Worm (Caenorhabditis elegans) whole organism, young adult: ENCODE data around the gene btbd-10.

Experiments
- B0035.1 ChIP-seq: sonication (generic microtip); optimal IDR thresholded peaks from 2 replicates; lab custom pipeline; 2016; ENCODE audit warnings: missing genetic modification characterization, mild to moderate bottlenecking, missing compliant biosample characterization, missing genotype, missing genetic modification reagents
- B0261.1 ChIP-seq: sonication (generic microtip); optimal IDR thresholded peaks from 2 replicates; lab custom pipeline; 2016; ENCODE audit warnings: mild to moderate bottlenecking, missing genetic modification characterization, moderate library complexity, missing compliant biosample characterization
- D2030.7 ChIP-seq: fragments of 200-800 bp; sonication (Bioruptor generic); IDR thresholded peaks from 2 replicates; pipeline ENCODE4 v1.3.6; 2022; ENCODE audit warnings: missing genetic modification reagents, missing genetic modification characterization, missing compliant biosample characterization
- F33H1.4 ChIP-seq: fragments of 200-800 bp; sonication (Bioruptor generic); IDR thresholded peaks from 2 replicates; pipeline ENCODE4 v1.3.6; 2022; ENCODE audit warnings: missing genetic modification reagents, missing genetic modification characterization, missing compliant biosample characterization
- F37B4.10 ChIP-seq: fragments of 200-800 bp; sonication (Bioruptor generic); IDR thresholded peaks from 2 replicates; pipeline ENCODE4 v1.3.6; 2022; ENCODE audit warnings: missing genetic modification characterization, missing compliant biosample characterization
- F49E8.2 ChIP-seq: sonication (generic microtip); optimal IDR thresholded peaks from 3 replicates; lab custom pipeline; 2017; ENCODE audit warnings: missing genetic modification characterization, mild to moderate bottlenecking, missing compliant biosample characterization, antibody characterized with exemption, moderate library complexity; ENCODE audit not compliant: insufficient read depth
- F55B11.4 ChIP-seq: sonication (generic microtip); optimal IDR thresholded peaks from 2 replicates; lab custom pipeline; 2016; ENCODE audit warnings: missing compliant biosample characterization, missing genetic modification characterization, borderline replicate concordance; ENCODE audit not compliant: insufficient read depth
- K11D2.4 ChIP-seq: fragments of 200-800 bp; sonication (Bioruptor generic); IDR thresholded peaks from 2 replicates; pipeline ENCODE4 v1.3.6; 2022; ENCODE audit warnings: missing genetic modification reagents, missing genetic modification characterization, missing compliant biosample characterization
- T07F8.4 ChIP-seq: sonication (generic microtip); optimal IDR thresholded peaks from 2 replicates; lab custom pipeline; 2016; ENCODE audit warnings: mild to moderate bottlenecking, missing genetic modification characterization, moderate library complexity, missing compliant biosample characterization
- Y95B8A.8 ChIP-seq: fragments of 200-800 bp; sonication (Bioruptor generic); IDR thresholded peaks from 2 replicates; pipeline ENCODE4 v1.3.6; 2022; ENCODE audit warnings: missing genetic modification reagents, missing genetic modification characterization, missing compliant biosample characterization
- attf-5 ChIP-seq: fragments of 200-800 bp; sonication (Bioruptor generic); optimal IDR thresholded peaks from 2 replicates; lab custom pipeline; 2018; ENCODE audit warnings: mild to moderate bottlenecking, missing genetic modification characterization, missing compliant biosample characterization
- cebp-1 ChIP-seq, 2 experiments: fragments of 200-800 bp in 1 of 2; sonication (Bioruptor generic) in 1 of 2; sonication (generic microtip) in 1 of 2; IDR thresholded peaks in 1 of 2; optimal IDR thresholded peaks in 1 of 2; 2 replicates each; pipeline versions ENCODE4 v1.3.6 to Lab custom; 2017 to 2022; ENCODE audit warnings: missing compliant biosample characterization in 2 of 2, missing genetic modification characterization in 2 of 2, mild to moderate bottlenecking in 1 of 2, missing genetic modification reagents in 1 of 2, moderate library complexity in 1 of 2
- cebp-2 ChIP-seq: fragments of 200-800 bp; sonication (Bioruptor generic); IDR thresholded peaks from 2 replicates; pipeline ENCODE4 v1.3.6; 2022; ENCODE audit warnings: missing genetic modification characterization, missing compliant biosample characterization
- ceh-100 ChIP-seq: fragments of 200-800 bp; sonication (Bioruptor generic); IDR thresholded peaks from 2 replicates; pipeline ENCODE4 v1.3.6; 2022; ENCODE audit warnings: missing genetic modification reagents, missing genetic modification characterization, missing compliant biosample characterization
- ceh-91 ChIP-seq: fragments of 200-800 bp; sonication (Bioruptor generic); IDR thresholded peaks from 2 replicates; pipeline ENCODE4 v1.3.6; 2022; ENCODE audit warnings: missing genetic modification reagents, missing genetic modification characterization, missing compliant biosample characterization
- dpl-1 ChIP-seq: fragments of 150-350 bp; optimal IDR thresholded peaks from 2 replicates; lab custom pipeline; 2014; ENCODE audit warnings: missing biosample characterization, missing genetic modification reagents, missing genetic modification characterization
- efl-1 ChIP-seq: fragments of 150-350 bp; optimal IDR thresholded peaks from 2 replicates; lab custom pipeline; 2014; ENCODE audit warnings: missing biosample characterization, missing genetic modification reagents, missing genetic modification characterization
- him-1 ChIP-seq: sonication (generic microtip); optimal IDR thresholded peaks from 2 replicates; lab custom pipeline; 2016; ENCODE audit warnings: missing genotype, missing genetic modification reagents, missing genetic modification characterization, missing compliant biosample characterization
- hlh-26 ChIP-seq: fragments of 200-800 bp; sonication (Bioruptor generic); conservative IDR thresholded peaks from 2 replicates; pipeline ENCODE4 v1.3.6; 2022; ENCODE audit warnings: missing genetic modification reagents, missing genetic modification characterization, missing compliant biosample characterization
- hmg-20 ChIP-seq: fragments of 200-800 bp; sonication (Bioruptor generic); IDR thresholded peaks from 2 replicates; pipeline ENCODE4 v1.3.6; 2022; ENCODE audit warnings: missing genetic modification reagents, missing genetic modification characterization, missing compliant biosample characterization
- hsf-1 ChIP-seq: fragments of 200-800 bp; sonication (Bioruptor generic); IDR thresholded peaks from 2 replicates; pipeline ENCODE4 v1.3.6; 2022; ENCODE audit warnings: missing genetic modification reagents, missing genetic modification characterization, missing compliant biosample characterization
- let-526 ChIP-seq: fragments of 200-800 bp; sonication (Bioruptor generic); IDR thresholded peaks from 2 replicates; pipeline ENCODE4 v1.3.6; 2022; ENCODE audit warnings: missing genetic modification reagents, missing genetic modification characterization, missing compliant biosample characterization
- let-607 ChIP-seq, 2 experiments: fragments of 200-800 bp in 1 of 2; sonication (Bioruptor generic) in 1 of 2; sonication (generic microtip) in 1 of 2; optimal IDR thresholded peaks; 2 replicates each; lab custom pipeline; 2016 to 2018; ENCODE audit warnings: mild to moderate bottlenecking in 2 of 2, missing compliant biosample characterization in 2 of 2, missing genetic modification characterization in 2 of 2, moderate library complexity in 2 of 2, missing genotype in 1 of 2
- lin-26 ChIP-seq: fragments of 200-800 bp; sonication (Bioruptor generic); IDR thresholded peaks from 2 replicates; pipeline ENCODE4 v1.3.6; 2022; ENCODE audit warnings: missing genetic modification reagents, missing genetic modification characterization, missing compliant biosample characterization
- lin-54 ChIP-seq: fragments of 200-800 bp; sonication (Bioruptor generic); optimal IDR thresholded peaks from 2 replicates; lab custom pipeline; 2018; ENCODE audit warnings: mild to moderate bottlenecking, missing genetic modification characterization, missing compliant biosample characterization
- lsl-1 ChIP-seq: fragments of 200-800 bp; sonication (Bioruptor generic); optimal IDR thresholded peaks from 2 replicates; lab custom pipeline; 2018; ENCODE audit warnings: mild to moderate bottlenecking, missing genetic modification characterization, moderate library complexity, missing compliant biosample characterization
- madf-10 ChIP-seq: sonication (generic microtip); optimal IDR thresholded peaks from 2 replicates; lab custom pipeline; 2016; ENCODE audit warnings: mild to moderate bottlenecking, missing genetic modification characterization, missing compliant biosample characterization
- madf-6 ChIP-seq: fragments of 200-800 bp; sonication (Bioruptor generic); IDR thresholded peaks from 2 replicates; pipeline ENCODE4 v1.3.6; 2022; ENCODE audit warnings: missing genetic modification reagents, missing genetic modification characterization, missing compliant biosample characterization
- madf-8 ChIP-seq: fragments of 200-800 bp; sonication (Bioruptor generic); conservative IDR thresholded peaks from 2 replicates; pipeline ENCODE4 v1.3.6; 2022; ENCODE audit warnings: missing genetic modification reagents, missing genetic modification characterization, missing compliant biosample characterization
- mcd-1 ChIP-seq: fragments of 200-800 bp; sonication (Bioruptor generic); IDR thresholded peaks from 2 replicates; pipeline ENCODE4 v1.3.6; 2022; ENCODE audit warnings: missing genetic modification reagents, missing genetic modification characterization, missing compliant biosample characterization
- mel-28 ChIP-seq: sonication (generic microtip); optimal IDR thresholded peaks from 2 replicates; lab custom pipeline; 2016; ENCODE audit warnings: borderline replicate concordance, mild to moderate bottlenecking, missing genetic modification characterization, missing compliant biosample characterization
- rcor-1 ChIP-seq: fragments of 200-800 bp; sonication (Bioruptor generic); IDR thresholded peaks from 2 replicates; pipeline ENCODE4 v1.3.6; 2022; ENCODE audit warnings: missing genetic modification reagents, missing genetic modification characterization, missing compliant biosample characterization
- snpc-1.3 ChIP-seq: sonication (generic microtip); optimal IDR thresholded peaks from 2 replicates; lab custom pipeline; 2017; ENCODE audit warnings: missing genetic modification characterization, mild to moderate bottlenecking, missing compliant biosample characterization, antibody characterized with exemption, moderate library complexity, missing genotype, missing genetic modification reagents; ENCODE audit not compliant: insufficient read depth
- tbp1 ChIP-seq: fragments of 200-800 bp; sonication (Bioruptor generic); optimal IDR thresholded peaks from 2 replicates; lab custom pipeline; 2018; ENCODE audit warnings: mild to moderate bottlenecking, missing genetic modification characterization, missing compliant biosample characterization
- tlf-1 ChIP-seq: fragments of 200-800 bp; sonication (Bioruptor generic); optimal IDR thresholded peaks from 2 replicates; lab custom pipeline; 2018; ENCODE audit warnings: mild to moderate bottlenecking, missing genetic modification characterization, missing compliant biosample characterization
- xnd-1 ChIP-seq: sonication (generic microtip); optimal IDR thresholded peaks from 2 replicates; lab custom pipeline; 2016; ENCODE audit warnings: missing genotype, missing genetic modification reagents, missing genetic modification characterization, missing compliant biosample characterization
- ztf-18 ChIP-seq: sonication (generic microtip); optimal IDR thresholded peaks from 2 replicates; lab custom pipeline; 2016; ENCODE audit warnings: missing genotype, mild to moderate bottlenecking, missing genetic modification characterization, missing compliant biosample characterization

Gene btbd-10

ce11 chrII:4908160-4908559, 3.4 kb downstream of the btbd-10 start (continued):
- no peak for TF ChIP-seq let-526 (GFP tag; lab: Robert Waterston, UW)
- TF ChIP-seq dpl-1 (GFP tag; lab: Kevin White, UChicago) = no peak
- TF ChIP-seq F55B11.4 (tag; lab: Kevin White, UChicago) = no peak
- TF ChIP-seq B0035.1 (tag; lab: Kevin White, UChicago) = no peak
- 0 out of 2 replicates have a peak, but pooled peaks have one; percentile 9 for TF ChIP-seq K11D2.4 (GFP tag; lab: Robert Waterston, UW)
- TF ChIP-seq attf-5 (GFP tag; lab: Kevin White, UChicago) = peak; percentile 22
- TF ChIP-seq F37B4.10 = no peak
- TF ChIP-seq T07F8.4 (tag; lab: Kevin White, UChicago) = no peak
- TF ChIP-seq hlh-26 (GFP tag; lab: Robert Waterston, UW) = no peak
- no peak for TF ChIP-seq mel-28 (tag; lab: Kevin White, UChicago)
- no peak for TF ChIP-seq cebp-2 (GFP tag; lab: Robert Waterston, UW)
- TF ChIP-seq ceh-100 (GFP tag; lab: Robert Waterston, UW) = no peak
- no peak for TF ChIP-seq cebp-1 (GFP tag; IDR thresholded peaks at IDR 0.05; lab: Robert Waterston, UW)
- TF ChIP-seq cebp-1 (tag; optimal IDR thresholded peaks at IDR 0.05; lab: Kevin White, UChicago) = peak; percentile 20

- no peak for TF ChIP-seq lin-26 (GFP tag; lab: Robert Waterston, UW)
- TF ChIP-seq F49E8.2 = peak; percentile 43
- TF ChIP-seq mcd-1 (GFP tag; lab: Robert Waterston, UW) = 0 out of 2 replicates have a peak, but pooled peaks have one; percentile 18
- 0 out of 2 replicates have a peak, but pooled peaks have one; percentile 52 for TF ChIP-seq ceh-91
- TF ChIP-seq hsf-1 (GFP tag; lab: Robert Waterston, UW) = 0 out of 2 replicates have a peak, but pooled peaks have one; percentile 40
- TF ChIP-seq tbp1 (GFP tag; lab: Kevin White, UChicago) = peak; percentile 42
- TF ChIP-seq madf-6 (GFP tag; lab: Robert Waterston, UW) = peak; percentile 93
- peak; percentile 27 for TF ChIP-seq efl-1 (GFP tag; lab: Kevin White, UChicago)
- peak; percentile 95 for TF ChIP-seq F33H1.4
- no peak for TF ChIP-seq let-607 (tag; optimal IDR thresholded peaks at IDR 0.05; lab: Kevin White, UChicago)
- TF ChIP-seq rcor-1 (GFP tag; lab: Robert Waterston, UW) = 0 out of 2 replicates have a peak, but pooled peaks have one; percentile 11
- peak; percentile 90 for TF ChIP-seq xnd-1
- peak; percentile 79 for TF ChIP-seq him-1 (tag; lab: Kevin White, UChicago)
- TF ChIP-seq hlh-26 (GFP tag; lab: Robert Waterston, UW) = no peak
- no peak for TF ChIP-seq Y95B8A.8 (GFP tag; lab: Robert Waterston, UW)
- peak; percentile 94 for TF ChIP-seq lsl-1 (GFP tag; lab: Kevin White, UChicago)
- TF ChIP-seq lin-54 = peak; percentile 45
- peak; percentile 87 for TF ChIP-seq madf-8 (GFP tag; lab: Robert Waterston, UW)
- peak; percentile 66 for TF ChIP-seq D2030.7 (GFP tag; lab: Robert Waterston, UW)
- peak; percentile 4 for TF ChIP-seq tlf-1 (GFP tag; lab: Kevin White, UChicago)
- no peak for TF ChIP-seq F37B4.10
These were observed 9.4 kb downstream of the btbd-10 start, which contains the start of gene R05F9.11 for ce11 chrII:4914214-4914613. R05F9.11 (minus strand) TSS chrII:4914218.

- no peak for TF ChIP-seq B0261.1 (tag; lab: Kevin White, UChicago)
- TF ChIP-seq cebp-1 (GFP tag; IDR thresholded peaks at IDR 0.05; lab: Robert Waterston, UW) = no peak
- no peak for TF ChIP-seq cebp-1 (tag; optimal IDR thresholded peaks at IDR 0.05; lab: Kevin White, UChicago)
- no peak for TF ChIP-seq snpc-1.3 (tag; lab: Kevin White, UChicago)
- TF ChIP-seq madf-10 (tag; lab: Kevin White, UChicago) = no peak
- no peak for TF ChIP-seq ztf-18 (tag; lab: Kevin White, UChicago)
- no peak for TF ChIP-seq hmg-20 (GFP tag; lab: Robert Waterston, UW)
- TF ChIP-seq cebp-2 (GFP tag; lab: Robert Waterston, UW) = no peak
- TF ChIP-seq ceh-91 = no peak
- TF ChIP-seq, all 124 proteins: peak for 0
These were observed 10.8 kb downstream of the btbd-10 start for ce11 chrII:4915572-4915971.
